Worm (Caenorhabditis elegans) whole organism, L2 larva: Measurements from ENCODE around the gene spr-2.

ENCODE experiments used
- C34F6.9 ChIP-seq: fragments of 150-350 bp; optimal IDR thresholded peaks from 2 replicates; lab custom pipeline; 2014; ENCODE audit warnings: missing biosample characterization, missing genetic modification characterization
- F13H6.1 ChIP-seq: sonication (generic microtip); optimal IDR thresholded peaks from 2 replicates; lab custom pipeline; 2016; ENCODE audit warnings: missing genetic modification characterization, missing compliant biosample characterization
- R02D3.7 ChIP-seq: fragments of 150-350 bp; optimal IDR thresholded peaks from 2 replicates; lab custom pipeline; 2014; ENCODE audit warnings: missing biosample characterization, missing genetic modification characterization
- Y55F3AM.14 ChIP-seq: fragments of 200-800 bp; sonication (Bioruptor generic); optimal IDR thresholded peaks from 2 replicates; lab custom pipeline; 2018; ENCODE audit warnings: mild to moderate bottlenecking, missing genetic modification characterization, missing compliant biosample characterization
- ZK546.5 ChIP-seq: sonication (generic microtip); optimal IDR thresholded peaks from 2 replicates; lab custom pipeline; 2017; ENCODE audit warnings: missing biosample characterization, missing genetic modification characterization
- alr-1 ChIP-seq: fragments of 150-350 bp; optimal IDR thresholded peaks from 2 replicates; lab custom pipeline; 2014; ENCODE audit warnings: missing biosample characterization, missing genetic modification characterization
- aly-2 ChIP-seq: fragments of 150-350 bp; optimal IDR thresholded peaks from 2 replicates; lab custom pipeline; 2014; ENCODE audit warnings: missing biosample characterization, missing genetic modification characterization
- ama-1 ChIP-seq: fragments of 150-350 bp; optimal IDR thresholded peaks from 2 replicates; lab custom pipeline; 2018; ENCODE audit warnings: inconsistent platforms
- blmp-1 ChIP-seq: sonication (generic microtip); optimal IDR thresholded peaks from 2 replicates; lab custom pipeline; 2017; ENCODE audit warnings: missing genetic modification characterization, mild to moderate bottlenecking, missing compliant biosample characterization, antibody characterized with exemption, moderate library complexity; ENCODE audit not compliant: insufficient read depth
- ceh-16 ChIP-seq: fragments of 150-350 bp; optimal IDR thresholded peaks from 2 replicates; lab custom pipeline; 2014; ENCODE audit warnings: missing biosample characterization, missing genetic modification characterization
- ceh-82 ChIP-seq: fragments of 150-350 bp; optimal IDR thresholded peaks from 2 replicates; lab custom pipeline; 2014; ENCODE audit warnings: missing biosample characterization, missing genetic modification characterization
- crh-2 ChIP-seq: sonication (generic microtip); optimal IDR thresholded peaks from 2 replicates; lab custom pipeline; 2017; ENCODE audit warnings: missing biosample characterization, missing genetic modification characterization
- dmd-4 ChIP-seq: sonication (generic microtip); optimal IDR thresholded peaks from 2 replicates; lab custom pipeline; 2017; ENCODE audit warnings: missing biosample characterization, missing genetic modification characterization
- egl-27 ChIP-seq: sonication (generic microtip); optimal IDR thresholded peaks from 3 replicates; lab custom pipeline; 2017; ENCODE audit warnings: missing biosample characterization, missing genetic modification reagents, missing genetic modification characterization
- elt-1 ChIP-seq: fragments of 150-350 bp; optimal IDR thresholded peaks from 2 replicates; lab custom pipeline; 2014; ENCODE audit warnings: missing biosample characterization, missing genetic modification characterization
- elt-3 ChIP-seq: sonication (generic microtip); optimal IDR thresholded peaks from 2 replicates; lab custom pipeline; 2017; ENCODE audit warnings: missing biosample characterization, missing genetic modification characterization
- fos-1 ChIP-seq: fragments of 150-350 bp; optimal IDR thresholded peaks from 2 replicates; lab custom pipeline; 2014; ENCODE audit warnings: missing biosample characterization, missing genetic modification characterization
- gmeb-1 ChIP-seq: fragments of 150-350 bp; optimal IDR thresholded peaks from 2 replicates; lab custom pipeline; 2014; ENCODE audit warnings: missing biosample characterization, missing genetic modification characterization
- lin-11 ChIP-seq: fragments of 150-350 bp; sonication (generic microtip); optimal IDR thresholded peaks from 2 replicates; lab custom pipeline; 2014; ENCODE audit warnings: missing biosample characterization, missing genetic modification characterization, inconsistent platforms, mixed read lengths
- lin-13 ChIP-seq: fragments of 150-350 bp; optimal IDR thresholded peaks from 2 replicates; lab custom pipeline; 2014; ENCODE audit warnings: missing biosample characterization, missing genetic modification reagents, missing genetic modification characterization
- lin-39 ChIP-seq: fragments of 150-350 bp; optimal IDR thresholded peaks from 2 replicates; lab custom pipeline; 2014; ENCODE audit warnings: missing biosample characterization, missing genetic modification reagents, missing genetic modification characterization
- lsy-2 ChIP-seq, 2 experiments: fragments of 150-350 bp in 1 of 2; sonication (generic microtip) in 1 of 2; optimal IDR thresholded peaks; 2 replicates each; lab custom pipeline; 2014 to 2017; ENCODE audit warnings: missing biosample characterization in 2 of 2, missing genetic modification characterization in 2 of 2
- mab-5 ChIP-seq: fragments of 150-350 bp; optimal IDR thresholded peaks from 2 replicates; lab custom pipeline; 2014; ENCODE audit warnings: missing biosample characterization, missing genetic modification characterization
- mbf-1 ChIP-seq: sonication (generic microtip); optimal IDR thresholded peaks from 2 replicates; lab custom pipeline; 2017; ENCODE audit warnings: missing biosample characterization, missing genetic modification characterization
- mdl-1 ChIP-seq, 2 experiments: fragments of 150-350 bp in 1 of 2; sonication (generic microtip) in 1 of 2; optimal IDR thresholded peaks; 2 replicates each; lab custom pipeline; 2017; ENCODE audit warnings: missing biosample characterization in 2 of 2, missing genetic modification characterization in 2 of 2
- nhr-10 ChIP-seq: sonication (generic microtip); optimal IDR thresholded peaks from 2 replicates; lab custom pipeline; 2017; ENCODE audit warnings: missing biosample characterization, missing genetic modification characterization
- nhr-11 ChIP-seq: fragments of 150-350 bp; optimal IDR thresholded peaks from 2 replicates; lab custom pipeline; 2014; ENCODE audit warnings: missing biosample characterization, missing genetic modification characterization
- nhr-12 ChIP-seq: fragments of 150-350 bp; optimal IDR thresholded peaks from 2 replicates; lab custom pipeline; 2014; ENCODE audit warnings: missing biosample characterization, missing genetic modification characterization
- nhr-129 ChIP-seq: fragments of 150-350 bp; optimal IDR thresholded peaks from 2 replicates; lab custom pipeline; 2014; ENCODE audit warnings: missing biosample characterization, missing genetic modification characterization
- nhr-21 ChIP-seq: fragments of 150-350 bp; optimal IDR thresholded peaks from 2 replicates; lab custom pipeline; 2014; ENCODE audit warnings: missing biosample characterization, missing genetic modification characterization
- nhr-23 ChIP-seq: fragments of 150-350 bp; optimal IDR thresholded peaks from 2 replicates; lab custom pipeline; 2014; ENCODE audit warnings: missing biosample characterization, missing genetic modification reagents, missing genetic modification characterization
- nhr-237 ChIP-seq: fragments of 150-350 bp; optimal IDR thresholded peaks from 2 replicates; lab custom pipeline; 2014; ENCODE audit warnings: missing biosample characterization, missing genetic modification characterization
- nhr-25 ChIP-seq: fragments of 150-350 bp; sonication (generic microtip); optimal IDR thresholded peaks from 3 replicates; lab custom pipeline; 2014; ENCODE audit warnings: missing biosample characterization, missing genetic modification characterization
- nhr-6 ChIP-seq: fragments of 150-350 bp; optimal IDR thresholded peaks from 2 replicates; lab custom pipeline; 2014; ENCODE audit warnings: missing biosample characterization, missing genetic modification characterization
- nhr-77 ChIP-seq: fragments of 150-350 bp; optimal IDR thresholded peaks from 2 replicates; lab custom pipeline; 2014; ENCODE audit warnings: missing biosample characterization, missing genetic modification characterization
- peb-1 ChIP-seq: fragments of 150-350 bp; optimal IDR thresholded peaks from 2 replicates; lab custom pipeline; 2014; ENCODE audit warnings: missing biosample characterization, missing genetic modification characterization
- sem-4 ChIP-seq: fragments of 150-350 bp; optimal IDR thresholded peaks from 2 replicates; lab custom pipeline; 2014; ENCODE audit warnings: missing biosample characterization, missing genetic modification reagents, missing genetic modification characterization
- skn-1 ChIP-seq: sonication (generic microtip); optimal IDR thresholded peaks from 2 replicates; lab custom pipeline; 2017; ENCODE audit warnings: missing biosample characterization, missing genetic modification characterization
- sma-3 ChIP-seq: sonication (generic microtip); optimal IDR thresholded peaks from 2 replicates; lab custom pipeline; 2016; ENCODE audit warnings: missing genetic modification reagents, missing genetic modification characterization, missing compliant biosample characterization
- sma-9 ChIP-seq, 2 experiments: fragments of 150-350 bp in 1 of 2; sonication (generic microtip) in 1 of 2; optimal IDR thresholded peaks; 2 replicates each; lab custom pipeline; 2014 to 2016; ENCODE audit warnings: missing genetic modification characterization in 2 of 2, mild to moderate bottlenecking in 1 of 2, missing biosample characterization in 1 of 2, missing compliant biosample characterization in 1 of 2, missing genetic modification reagents in 1 of 2, moderate library complexity in 1 of 2
- snpc-4 ChIP-seq: fragments of 150-350 bp; optimal IDR thresholded peaks from 2 replicates; lab custom pipeline; 2014; ENCODE audit warnings: missing biosample characterization, missing genetic modification characterization
- unc-39 ChIP-seq: fragments of 150-350 bp; optimal IDR thresholded peaks from 2 replicates; lab custom pipeline; 2014; ENCODE audit warnings: missing biosample characterization, missing genetic modification characterization
- unc-55 ChIP-seq: fragments of 150-350 bp; sonication (generic microtip); optimal IDR thresholded peaks from 3 replicates; lab custom pipeline; 2014; ENCODE audit warnings: missing biosample characterization, missing genetic modification reagents, missing genetic modification characterization
- unc-62 ChIP-seq: fragments of 150-350 bp; optimal IDR thresholded peaks from 2 replicates; lab custom pipeline; 2014; ENCODE audit warnings: missing biosample characterization, missing genetic modification reagents, missing genetic modification characterization
- zag-1 ChIP-seq: fragments of 150-350 bp; optimal IDR thresholded peaks from 2 replicates; lab custom pipeline; 2014; ENCODE audit warnings: missing biosample characterization, missing genetic modification characterization
- ztf-1 ChIP-seq: fragments of 200-800 bp; sonication (Bioruptor generic); conservative IDR thresholded peaks from 2 replicates; pipeline ENCODE4 v1.3.6; 2022; ENCODE audit warnings: missing genetic modification characterization, missing compliant biosample characterization
- ztf-11 ChIP-seq: sonication (generic microtip); optimal IDR thresholded peaks from 2 replicates; lab custom pipeline; 2017; ENCODE audit warnings: missing biosample characterization, missing genetic modification characterization
- ztf-4 ChIP-seq: fragments of 150-350 bp; optimal IDR thresholded peaks from 2 replicates; lab custom pipeline; 2014; ENCODE audit warnings: missing biosample characterization, missing genetic modification characterization

Gene spr-2

DNA sequence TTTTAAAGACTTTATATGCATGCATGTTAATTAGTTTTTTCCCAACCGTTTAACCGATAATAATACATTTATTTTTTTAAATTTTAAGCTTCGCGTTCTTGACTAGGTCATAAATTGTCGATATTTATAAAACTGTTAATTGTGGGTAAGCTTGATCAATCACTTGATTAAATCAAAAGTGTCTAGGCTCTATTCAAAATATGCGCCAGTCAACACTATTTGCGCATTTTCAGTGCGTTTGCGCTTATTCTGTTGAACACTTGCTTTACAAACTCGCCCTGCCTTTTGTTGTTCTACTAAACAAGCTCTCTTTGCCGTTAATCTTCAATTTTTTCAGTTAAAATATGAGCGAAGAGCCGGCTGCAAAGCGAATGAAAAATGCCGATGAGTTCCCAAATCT, at the start of gene spr-2:
Gene spr-2, plus strand, starts transcription at position 332 of the 400 bp plus-strand sequence.
- TF ChIP-seq nhr-6 (peak; percentile 62), gmeb-1 (tag; lab: Kevin White, UChicago) (peak; percentile 89), ztf-4 (tag; lab: Kevin White, UChicago) (peak; percentile 4), egl-27 (tag; lab: Kevin White, UChicago) (no peak), unc-55 (peak; percentile 90), nhr-11 (no peak), elt-1 (tag; lab: Kevin White, UChicago) (no peak), peb-1 (tag; lab: Kevin White, UChicago) (no peak), nhr-23 (no peak), ceh-82 (tag; lab: Kevin White, UChicago) (no peak), unc-39 (tag; lab: Kevin White, UChicago) (no peak), nhr-25 (tag; lab: Kevin White, UChicago) (peak; percentile 71), ZK546.5 (tag; lab: Kevin White, UChicago) (no peak), R02D3.7 (no peak), nhr-237 (tag; lab: Kevin White, UChicago) (no peak), ceh-16 (tag; lab: Kevin White, UChicago) (no peak), sem-4 (tag; lab: Kevin White, UChicago) (peak; percentile 56), F13H6.1 (peak; percentile 67), nhr-10 (peak; percentile 32), Y55F3AM.14 (GFP tag; lab: Kevin White, UChicago) (no peak), mbf-1 (tag; lab: Kevin White, UChicago) (no peak), nhr-129 (tag; lab: Kevin White, UChicago) (peak; percentile 72), lin-11 (tag; lab: Kevin White, UChicago) (peak; percentile 38), blmp-1 (tag; lab: Kevin White, UChicago) (no peak), zag-1 (no peak), fos-1 (tag; lab: Kevin White, UChicago) (peak; percentile 40), alr-1 (no peak), ztf-11 (tag; lab: Kevin White, UChicago) (no peak), skn-1 (tag; lab: Kevin White, UChicago) (no peak), snpc-4 (tag; lab: Kevin White, UChicago) (peak; percentile 25), mab-5 (tag; lab: Kevin White, UChicago) (peak; percentile 20), aly-2 (no peak), lin-39 (no peak), lsy-2 (tag; optimal IDR thresholded peaks at IDR 0.05; lab: Kevin White, UChicago) (peak; percentile 60 to 90), elt-3 (tag; lab: Kevin White, UChicago) (no peak), sma-9 (GFP tag; optimal IDR thresholded peaks at IDR 0.05; lab: Kevin White, UChicago) (peak; percentile 75), sma-9 (tag; optimal IDR thresholded peaks at IDR 0.05; lab: Kevin White, UChicago) (no peak), nhr-21 (tag; lab: Kevin White, UChicago) (peak; percentile 56), lin-13 (peak; percentile 72), C34F6.9 (peak; percentile 91), unc-62 (GFP tag; lab: Kevin White, UChicago) (no peak), sma-3 (GFP tag; lab: Kevin White, UChicago) (peak; percentile 70), nhr-12 (no peak), dmd-4 (tag; lab: Kevin White, UChicago) (no peak), ama-1 (no peak), nhr-77 (no peak), ztf-1 (GFP tag; lab: Robert Waterston, UW) (no peak), mdl-1 (tag; optimal IDR thresholded peaks at IDR 0.05; lab: Kevin White, UChicago) (no peak), crh-2 (tag; lab: Kevin White, UChicago) (peak; percentile 80)
